Fruit fly (Drosophila melanogaster) whole organism, embryonic: ENCODE data around the gene fwd.

Experiments
- BtbVII ChIP-seq: fragments of 200-800 bp; sonication (Bioruptor generic); optimal IDR thresholded peaks from 3 replicates; lab custom pipeline; 2017; ENCODE audit warnings: missing biosample characterization, mild to moderate bottlenecking, missing genetic modification characterization
- Bteb2 ChIP-seq: fragments of 200-800 bp; sonication (Bioruptor generic); optimal IDR thresholded peaks from 2 replicates; lab custom pipeline; 2016; ENCODE audit warnings: missing biosample characterization, missing genetic modification characterization
- CG11093 ChIP-seq: fragments of 200-800 bp; sonication (Bioruptor generic); IDR thresholded peaks from 3 replicates; pipeline ENCODE4 v1.3.6; 2022; ENCODE audit warnings: missing biosample characterization, missing genetic modification characterization
- CG11398 ChIP-seq: fragments of 200-800 bp; sonication (Bioruptor generic); optimal IDR thresholded peaks from 2 replicates; lab custom pipeline; 2016; ENCODE audit warnings: missing biosample characterization, missing genetic modification characterization
- CG13123 ChIP-seq: fragments of 200-800 bp; sonication (Bioruptor generic); optimal IDR thresholded peaks from 2 replicates; lab custom pipeline; 2016; ENCODE audit warnings: missing biosample characterization, missing genetic modification characterization
- CG13424 ChIP-seq: fragments of 200-800 bp; sonication (Bioruptor generic); optimal IDR thresholded peaks from 2 replicates; lab custom pipeline; 2019; ENCODE audit warnings: missing biosample characterization, mild to moderate bottlenecking, missing genetic modification characterization, moderate library complexity
- CG13894 ChIP-seq: fragments of 200-800 bp; sonication (Bioruptor generic); optimal IDR thresholded peaks from 3 replicates; lab custom pipeline; 2018; ENCODE audit warnings: missing biosample characterization, mild to moderate bottlenecking, missing genetic modification characterization, moderate library complexity
- CG14965 ChIP-seq: fragments of 200-800 bp; sonication (Bioruptor generic); optimal IDR thresholded peaks from 2 replicates; lab custom pipeline; 2016; ENCODE audit warnings: missing biosample characterization, missing genetic modification characterization, borderline replicate concordance
- CG1603 ChIP-seq: fragments of 200-800 bp; sonication (Bioruptor generic); optimal IDR thresholded peaks from 2 replicates; lab custom pipeline; 2019; ENCODE audit warnings: missing biosample characterization, mild to moderate bottlenecking, missing genetic modification characterization, moderate library complexity
- CG17385 ChIP-seq: fragments of 200-800 bp; sonication (Bioruptor generic); optimal IDR thresholded peaks from 3 replicates; lab custom pipeline; 2018; ENCODE audit warnings: missing biosample characterization, mild to moderate bottlenecking, missing genetic modification characterization
- CG2199 ChIP-seq: fragments of 200-800 bp; sonication (Bioruptor generic); IDR thresholded peaks from 3 replicates; pipeline ENCODE4 v1.3.6; 2022; ENCODE audit warnings: missing biosample characterization, missing genetic modification characterization
- CG32532 ChIP-seq: fragments of 200-800 bp; sonication (Bioruptor generic); IDR thresholded peaks from 2 replicates; pipeline ENCODE4 v1.3.6; 2022; ENCODE audit warnings: missing biosample characterization, missing genetic modification characterization
- CG32767 ChIP-seq: fragments of 200-800 bp; sonication (Bioruptor generic); IDR thresholded peaks from 2 replicates; pipeline ENCODE4 v1.3.6; 2022; ENCODE audit warnings: missing biosample characterization, missing genetic modification characterization
- CG33213 ChIP-seq: fragments of 200-800 bp; sonication (Bioruptor generic); optimal IDR thresholded peaks from 3 replicates; lab custom pipeline; 2016; ENCODE audit warnings: missing biosample characterization, missing genetic modification characterization
- CG43689 ChIP-seq: fragments of 200-800 bp; sonication (Bioruptor generic); IDR thresholded peaks from 2 replicates; pipeline ENCODE4 v1.3.6; 2022; ENCODE audit warnings: missing biosample characterization, missing genetic modification characterization
- CG6272 ChIP-seq: fragments of 200-800 bp; sonication (Bioruptor generic); IDR thresholded peaks from 2 replicates; pipeline ENCODE4 v1.3.6; 2022; ENCODE audit warnings: missing biosample characterization, missing genetic modification characterization
- CG6683 ChIP-seq: fragments of 200-800 bp; sonication (Bioruptor generic); optimal IDR thresholded peaks from 2 replicates; lab custom pipeline; 2017; ENCODE audit warnings: missing biosample characterization, mild to moderate bottlenecking, missing genetic modification characterization, missing genetic modification reagents
- CG6791 ChIP-seq: fragments of 200-800 bp; sonication (Bioruptor generic); IDR thresholded peaks from 3 replicates; pipeline ENCODE4 v1.3.6; 2022; ENCODE audit warnings: missing biosample characterization, missing genetic modification characterization; ENCODE audit not compliant: partially characterized antibody
- CG7928 ChIP-seq: fragments of 200-800 bp; sonication (Bioruptor generic); optimal IDR thresholded peaks from 2 replicates; lab custom pipeline; 2017; ENCODE audit warnings: missing biosample characterization, mild to moderate bottlenecking, missing genetic modification characterization
- CG8290 ChIP-seq, 3 experiments: fragments of 200-800 bp; sonication (Bioruptor generic); optimal IDR thresholded peaks; 2 replicates each; lab custom pipeline; 2016 to 2019; ENCODE audit warnings: missing biosample characterization in 3 of 3, missing genetic modification characterization in 3 of 3, mild to moderate bottlenecking in 2 of 3, moderate library complexity in 1 of 3
- Deaf1 ChIP-seq: fragments of 200-800 bp; optimal IDR thresholded peaks from 3 replicates; lab custom pipeline; 2019; ENCODE audit warnings: missing biosample characterization, mild to moderate bottlenecking, missing genetic modification characterization, moderate library complexity
- Nf-YA ChIP-seq: fragments of 200-800 bp; sonication (Bioruptor generic); IDR thresholded peaks from 2 replicates; pipeline ENCODE4 v1.3.6; 2022; ENCODE audit warnings: missing biosample characterization, missing genetic modification characterization
- NfI ChIP-seq: fragments of 200-800 bp; sonication (Bioruptor generic); optimal IDR thresholded peaks from 3 replicates; lab custom pipeline; 2018; ENCODE audit warnings: missing biosample characterization, mild to moderate bottlenecking, missing genetic modification characterization, moderate library complexity
- Oli ChIP-seq: fragments of 200-800 bp; sonication (Bioruptor generic); optimal IDR thresholded peaks from 2 replicates; lab custom pipeline; 2018; ENCODE audit warnings: missing biosample characterization, mild to moderate bottlenecking, missing genetic modification characterization, moderate library complexity
- Trl ChIP-seq, 3 experiments: fragments of >200 bp in 2 of 3; fragments of 200-800 bp in 1 of 3; sonication (Bioruptor generic) in 1 of 3; optimal IDR thresholded peaks; 2 replicates in 1 of 3; 3 replicates in 2 of 3; lab custom pipeline; 2016 to 2017; ENCODE audit warnings: missing biosample characterization in 1 of 3, missing genetic modification characterization in 1 of 3
- ab ChIP-seq: fragments of 200-800 bp; sonication (Bioruptor generic); optimal IDR thresholded peaks from 2 replicates; lab custom pipeline; 2016; ENCODE audit warnings: missing biosample characterization, missing genetic modification characterization
- ara ChIP-seq: fragments of 200-800 bp; sonication (Bioruptor generic); IDR thresholded peaks from 2 replicates; pipeline ENCODE4 v1.3.6; 2022; ENCODE audit warnings: missing biosample characterization, missing genetic modification characterization
- cato ChIP-seq: fragments of 200-800 bp; sonication (Bioruptor generic); optimal IDR thresholded peaks from 2 replicates; lab custom pipeline; 2016; ENCODE audit warnings: missing biosample characterization, missing genetic modification characterization, borderline replicate concordance
- ewg ChIP-seq: fragments of 200-800 bp; sonication (Bioruptor generic); optimal IDR thresholded peaks from 3 replicates; lab custom pipeline; 2017; ENCODE audit warnings: mild to moderate bottlenecking, missing biosample characterization, missing genetic modification reagents, missing genetic modification characterization
- fd3F ChIP-seq: fragments of 200-800 bp; sonication (Bioruptor generic); optimal IDR thresholded peaks from 2 replicates; lab custom pipeline; 2018; ENCODE audit warnings: missing biosample characterization, mild to moderate bottlenecking, missing genetic modification characterization, moderate library complexity
- fu2 ChIP-seq: fragments of 200-800 bp; sonication (Bioruptor generic); optimal IDR thresholded peaks from 2 replicates; lab custom pipeline; 2016; ENCODE audit warnings: missing biosample characterization, missing genetic modification characterization
- insv ChIP-seq, 2 experiments: fragments of 200-800 bp; sonication (Bioruptor generic); optimal IDR thresholded peaks; 3 replicates each; lab custom pipeline; 2016 to 2018; ENCODE audit warnings: missing biosample characterization in 2 of 2, missing genetic modification characterization in 2 of 2
- kah ChIP-seq: fragments of 200-800 bp; sonication (Bioruptor generic); optimal IDR thresholded peaks from 2 replicates; lab custom pipeline; 2018; ENCODE audit warnings: missing biosample characterization, mild to moderate bottlenecking, missing genetic modification characterization
- nerfin-1 ChIP-seq: fragments of 200-800 bp; sonication (Bioruptor generic); optimal IDR thresholded peaks from 3 replicates; lab custom pipeline; 2019; ENCODE audit warnings: missing biosample characterization, mild to moderate bottlenecking, missing genetic modification characterization, moderate library complexity
- nerfin-2 ChIP-seq: fragments of 200-800 bp; sonication (Bioruptor generic); IDR thresholded peaks from 2 replicates; pipeline ENCODE4 v1.3.6; 2022; ENCODE audit warnings: missing biosample characterization, missing genetic modification characterization; ENCODE audit not compliant: partially characterized antibody
- ranshi ChIP-seq: fragments of 200-800 bp; sonication (Bioruptor generic); IDR thresholded peaks from 2 replicates; pipeline ENCODE4 v1.3.6; 2022; ENCODE audit warnings: missing biosample characterization, missing genetic modification characterization
- sens ChIP-seq: fragments of 200-800 bp; sonication (Bioruptor generic); peaks from one replicate; lab custom pipeline; 2016; ENCODE audit warnings: missing biosample characterization, missing genetic modification characterization
- vvl ChIP-seq: fragments of 200-800 bp; sonication (Bioruptor generic); IDR thresholded peaks from 2 replicates; pipeline ENCODE4 v1.3.6; 2022; ENCODE audit warnings: missing biosample characterization, missing genetic modification characterization
- z ChIP-seq: fragments of 200-800 bp; sonication (Bioruptor generic); IDR thresholded peaks from 3 replicates; pipeline ENCODE4 v1.3.6; 2022; ENCODE audit warnings: missing biosample characterization, missing genetic modification characterization

fwd gene

dm6 chr3L:270760-271500 lies 48.8 kb downstream of the fwd start, which contains the start of gene miple2 (continued):
- TF ChIP-seq ara (GFP tag; lab: Robert Waterston, UW), result peak; percentile 53; the same call in 1 of the 2 replicates

dm6 chr3L:267618-268017 lies 52.1 kb downstream of the fwd start:
- TF ChIP-seq CG11398 (GFP tag; lab: Kevin White, UChicago) (no peak), z (GFP tag; lab: Robert Waterston, UW) (peak; percentile 65; the same call in 1 of the 3 replicates), nerfin-1 (tag; lab: Kevin White, UChicago) (peak; percentile 7), ewg (GFP tag; lab: Kevin White, UChicago) (peak; percentile 37), CG2199 (0 out of 3 replicates have a peak, but pooled peaks have one; percentile 26), Trl (optimal IDR thresholded peaks at IDR 0.05; lab: Kevin White, UChicago) (peak in 1 of 2 experiments; percentile 44), Trl (GFP tag; optimal IDR thresholded peaks at IDR 0.05; lab: Kevin White, UChicago) (no peak), insv (GFP tag; optimal IDR thresholded peaks at IDR 0.05; lab: Kevin White, UChicago) (no peak), CG13424 (tag; lab: Kevin White, UChicago) (no peak)

- no peak for TF ChIP-seq CG7928 (GFP tag; lab: Kevin White, UChicago)
- peak; percentile 85 for TF ChIP-seq Deaf1 (tag; lab: Kevin White, UChicago)
- TF ChIP-seq CG13894, result peak; percentile 29
- no peak for TF ChIP-seq CG43689 (GFP tag; lab: Robert Waterston, UW)
- TF ChIP-seq CG6683 (GFP tag; lab: Kevin White, UChicago), result no peak
- TF ChIP-seq sens (GFP tag; lab: Kevin White, UChicago), result peak; percentile 61
- TF ChIP-seq, all 482 proteins: peak for 3
Observed at dm6 chr3L:267083-267482, 52.6 kb downstream of the fwd start, which contains the start of gene miple1. Gene miple1 (plus strand): TSS chr3L:267299.

- TF ChIP-seq vvl (GFP tag; lab: Robert Waterston, UW), result peak; percentile 33; the same call in 1 of the 2 replicates
- TF ChIP-seq CG13123 (GFP tag; lab: Kevin White, UChicago), result no peak
- no peak for TF ChIP-seq kah
- peak; percentile 13; the same call in 1 of the 3 replicates for TF ChIP-seq CG6791 (GFP tag; lab: Robert Waterston, UW)
- TF ChIP-seq CG14965 (GFP tag; lab: Kevin White, UChicago), result no peak
Observed at dm6 chr3L:265808-266207, 53.9 kb downstream of the fwd start, which contains the start of gene CG34263. Gene CG34263 (minus strand): TSS chr3L:265908.

- TF ChIP-seq BtbVII, result peak; percentile 14
- TF ChIP-seq CG1603, result peak; percentile 34
- TF ChIP-seq CG6272, result peak; percentile 67; the same call in 1 of the 2 replicates
- no peak for TF ChIP-seq Nf-YA (GFP tag; lab: Robert Waterston, UW)
- no peak for TF ChIP-seq CG17385 (GFP tag; lab: Kevin White, UChicago)
- no peak for TF ChIP-seq CG6683 (GFP tag; lab: Kevin White, UChicago)
- no peak for TF ChIP-seq Bteb2 (GFP tag; lab: Kevin White, UChicago)
- TF ChIP-seq CG11093 (GFP tag; lab: Robert Waterston, UW), result no peak
- no peak for TF ChIP-seq ranshi (GFP tag; lab: Robert Waterston, UW)
- no peak for TF ChIP-seq CG32767 (GFP tag; lab: Robert Waterston, UW)
- TF ChIP-seq fu2 (GFP tag; lab: Kevin White, UChicago), result no peak
- TF ChIP-seq fd3F (GFP tag; lab: Kevin White, UChicago), result no peak
- TF ChIP-seq CG32532 (GFP tag; lab: Robert Waterston, UW), result peak; percentile 40; the same call in 1 of the 2 replicates
- TF ChIP-seq CG8290 (GFP tag; optimal IDR thresholded peaks at IDR 0.05; lab: Kevin White, UChicago), result peak; percentile 21
- peak in 1 of 2 experiments; percentile 35 for TF ChIP-seq CG8290 (tag; optimal IDR thresholded peaks at IDR 0.05; lab: Kevin White, UChicago)
- TF ChIP-seq cato, result peak; percentile 15
- TF ChIP-seq CG33213 (GFP tag; lab: Kevin White, UChicago), result peak; percentile 54
- peak; percentile 93 for TF ChIP-seq nerfin-2 (GFP tag; lab: Robert Waterston, UW)
- peak; percentile 24 for TF ChIP-seq NfI
- no peak for TF ChIP-seq Oli (tag; lab: Kevin White, UChicago)
- no peak for TF ChIP-seq ab (GFP tag; lab: Kevin White, UChicago)
Observed at dm6 chr3L:264378-265151, 55.1 kb downstream of the fwd start, which contains the start of the genes Tudor-SN and mRpL17. Gene Tudor-SN (minus strand): TSS chr3L:264380. Gene mRpL17 (plus strand): TSS chr3L:264779.
